Worm (Caenorhabditis elegans): ENCODE data around the gene F10G2.1.

F10G2.1 gene

DNA sequence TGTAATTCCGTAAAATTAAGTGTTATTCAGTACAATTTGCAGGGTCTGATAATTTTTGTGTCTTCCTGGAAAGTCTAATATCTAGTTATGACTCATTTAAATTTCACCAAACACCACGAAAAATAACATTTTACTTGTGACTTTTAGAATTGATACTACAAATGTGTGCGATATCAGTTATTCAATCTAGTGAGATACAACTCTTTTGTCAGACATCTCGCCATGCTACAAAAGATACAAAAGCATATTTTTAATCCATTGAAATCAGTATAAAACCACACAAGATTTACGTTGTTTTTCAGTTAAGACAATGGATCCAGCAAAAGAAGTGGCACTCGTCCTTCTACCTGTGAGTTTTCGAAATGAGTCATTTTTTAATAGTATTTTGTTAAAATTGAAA is 41.7 kb downstream of the F10G2.1 start, which contains the start of gene srx-56:
TSS of gene srx-56 (plus strand) at position 301 of the 400 bp plus-strand sequence.
- TF ChIP-seq him-1 (tag; optimal IDR thresholded peaks at IDR 0.05) (no peak), dao-5 (tag; optimal IDR thresholded peaks at IDR 0.05) (no peak), W03F9.2 (tag; optimal IDR thresholded peaks at IDR 0.05) (no peak)

DNA sequence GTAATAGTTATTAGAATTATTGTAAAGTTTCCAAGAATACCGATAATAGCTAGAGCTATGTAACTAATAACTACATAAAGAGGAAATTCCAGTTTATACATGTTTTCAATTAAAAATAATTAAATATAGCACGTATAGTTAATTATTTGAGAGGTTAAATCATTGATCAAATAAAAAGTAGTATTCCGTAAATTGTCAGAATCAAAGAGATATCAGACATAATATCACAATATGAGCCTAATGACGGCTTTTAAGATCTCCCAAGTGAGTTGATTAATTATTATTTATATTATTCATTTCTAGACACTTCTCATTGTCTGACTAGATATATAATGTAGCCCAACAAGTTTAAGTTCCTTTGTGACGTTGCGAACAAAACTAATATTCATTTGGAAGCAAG is 47.0 kb downstream of the F10G2.1 start, which contains the start of gene srsx-24:
TSS of gene srsx-24 (minus strand) at position 101 of the 400 bp plus-strand sequence.
- no peak for TF ChIP-seq dao-5 (tag; optimal IDR thresholded peaks at IDR 0.05)

DNA sequence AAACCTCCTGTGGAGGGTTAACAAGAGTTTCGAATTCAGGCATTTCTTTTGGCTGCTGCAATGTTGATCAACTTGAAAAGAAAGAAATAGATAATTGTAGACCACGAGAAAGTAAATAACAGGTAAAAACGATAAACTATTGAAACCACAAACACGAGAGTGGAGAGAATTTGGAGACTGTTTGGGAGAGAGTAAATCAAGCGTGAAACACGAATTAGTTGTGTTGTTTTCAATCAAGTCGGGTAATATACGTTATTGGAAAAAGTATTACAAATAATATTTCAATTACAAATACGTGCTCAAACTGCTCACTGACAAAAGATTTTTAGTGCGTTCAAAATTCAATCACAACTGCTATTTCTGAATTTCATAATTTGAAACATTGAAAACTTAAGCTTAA is 48.7 kb downstream of the F10G2.1 start, which contains the start of gene C03G6.17:
TSS of gene C03G6.17 (minus strand) at position 101 of the 400 bp plus-strand sequence.
- no peak for TF ChIP-seq dao-5 (tag; optimal IDR thresholded peaks at IDR 0.05)

Data from whole organism, L4/young adult.